Worm (Caenorhabditis elegans) whole organism, L1 larva: ENCODE data around the gene ugt-56.

Experiments
- Y116A8C.19 ChIP-seq: sonication (generic microtip); optimal IDR thresholded peaks from 2 replicates; lab custom pipeline; 2016; ENCODE audit warnings: missing compliant biosample characterization, missing genetic modification characterization, borderline replicate concordance
- aha-1 ChIP-seq: fragments of 150-350 bp; optimal IDR thresholded peaks from 2 replicates; lab custom pipeline; 2014; ENCODE audit warnings: missing biosample characterization, missing genetic modification characterization
- aly-2 ChIP-seq: fragments of 150-350 bp; optimal IDR thresholded peaks from 2 replicates; lab custom pipeline; 2014; ENCODE audit warnings: missing biosample characterization, missing genetic modification characterization
- blmp-1 ChIP-seq: fragments of 150-350 bp; optimal IDR thresholded peaks from 2 replicates; lab custom pipeline; 2014; ENCODE audit warnings: missing biosample characterization, missing genetic modification characterization
- ceh-63 ChIP-seq: fragments of 200-800 bp; sonication (Bioruptor generic); optimal IDR thresholded peaks from 2 replicates; lab custom pipeline; 2018; ENCODE audit warnings: mild to moderate bottlenecking, missing genetic modification characterization, missing compliant biosample characterization
- ceh-8 ChIP-seq: fragments of 200-800 bp; sonication (Bioruptor generic); optimal IDR thresholded peaks from 2 replicates; lab custom pipeline; 2018; ENCODE audit warnings: mild to moderate bottlenecking, missing genetic modification characterization, moderate library complexity, missing compliant biosample characterization
- ceh-90 ChIP-seq: sonication (generic microtip); optimal IDR thresholded peaks from 2 replicates; lab custom pipeline; 2016; ENCODE audit warnings: missing genetic modification characterization, missing compliant biosample characterization
- dsc-1 ChIP-seq: sonication (generic microtip); optimal IDR thresholded peaks from 2 replicates; lab custom pipeline; 2016; ENCODE audit warnings: mild to moderate bottlenecking, missing genetic modification characterization, missing compliant biosample characterization
- efl-1 ChIP-seq, 4 experiments: fragments of 150-350 bp; optimal IDR thresholded peaks in 3 of 4; peaks in 1 of 4; 1 replicate in 1 of 4; 2 replicates in 3 of 4; lab custom pipeline; 2014; ENCODE audit warnings: missing biosample characterization in 2 of 4, missing genetic modification characterization in 2 of 4, missing genetic modification reagents in 2 of 4
- egl-13 ChIP-seq: sonication (generic microtip); optimal IDR thresholded peaks from 2 replicates; lab custom pipeline; 2016; ENCODE audit warnings: missing genotype, missing genetic modification reagents, missing genetic modification characterization, missing compliant biosample characterization
- egl-27 ChIP-seq, 2 experiments: fragments of 150-350 bp in 1 of 2; sonication (generic microtip); optimal IDR thresholded peaks; 3 replicates each; lab custom pipeline; 2017 to 2018; ENCODE audit warnings: missing biosample characterization in 2 of 2, missing genetic modification characterization in 2 of 2, missing genetic modification reagents in 2 of 2
- ets-5 ChIP-seq: fragments of 200-800 bp; sonication (Bioruptor generic); IDR thresholded peaks from 2 replicates; pipeline ENCODE4 v1.3.6; 2022; ENCODE audit warnings: missing genetic modification characterization, missing compliant biosample characterization
- fos-1 ChIP-seq: fragments of 150-350 bp; optimal IDR thresholded peaks from 2 replicates; lab custom pipeline; 2014; ENCODE audit warnings: missing biosample characterization, missing genetic modification characterization
- grh-1 ChIP-seq: fragments of 200-800 bp; sonication (Bioruptor generic); IDR thresholded peaks from 2 replicates; pipeline ENCODE4 v1.3.6; 2022; ENCODE audit warnings: missing genetic modification reagents, missing genetic modification characterization, missing compliant biosample characterization
- hlh-4 ChIP-seq: sonication (generic microtip); optimal IDR thresholded peaks from 2 replicates; lab custom pipeline; 2016; ENCODE audit warnings: mild to moderate bottlenecking, missing genetic modification characterization, missing compliant biosample characterization
- hpl-2 ChIP-seq: fragments of 150-350 bp; optimal IDR thresholded peaks from 2 replicates; lab custom pipeline; 2014; ENCODE audit warnings: missing biosample characterization, missing genetic modification reagents, missing genetic modification characterization
- jun-1 ChIP-seq: fragments of 150-350 bp; optimal IDR thresholded peaks from 2 replicates; lab custom pipeline; 2014; ENCODE audit warnings: missing biosample characterization, missing genetic modification reagents, missing genetic modification characterization
- lin-14 ChIP-seq: fragments of 200-800 bp; sonication (Bioruptor generic); optimal IDR thresholded peaks from 2 replicates; lab custom pipeline; 2018; ENCODE audit warnings: mild to moderate bottlenecking, missing genetic modification characterization, moderate library complexity, missing compliant biosample characterization
- lin-15B ChIP-seq: fragments of 150-350 bp; sonication (generic microtip); optimal IDR thresholded peaks from 3 replicates; lab custom pipeline; 2014; ENCODE audit warnings: missing biosample characterization, missing genetic modification characterization
- lir-3 ChIP-seq: sonication (generic microtip); optimal IDR thresholded peaks from 2 replicates; lab custom pipeline; 2016; ENCODE audit warnings: mild to moderate bottlenecking, missing genetic modification characterization, moderate library complexity, missing compliant biosample characterization; ENCODE audit not compliant: poor library complexity
- lsy-2 ChIP-seq, 2 experiments: fragments of 150-350 bp; optimal IDR thresholded peaks; 2 replicates each; lab custom pipeline; 2014; ENCODE audit warnings: missing biosample characterization in 2 of 2, missing genetic modification characterization in 2 of 2
- mdl-1 ChIP-seq, 2 experiments: fragments of 150-350 bp; optimal IDR thresholded peaks; 2 replicates each; lab custom pipeline; 2014 to 2017; ENCODE audit warnings: missing biosample characterization in 2 of 2, missing genetic modification characterization in 2 of 2, inconsistent platforms in 1 of 2
- mef-2 ChIP-seq: fragments of 150-350 bp; optimal IDR thresholded peaks from 2 replicates; lab custom pipeline; 2014; ENCODE audit warnings: missing biosample characterization, missing genetic modification characterization
- nhr-11 ChIP-seq: fragments of 150-350 bp; optimal IDR thresholded peaks from 2 replicates; lab custom pipeline; 2014; ENCODE audit warnings: missing biosample characterization, missing genetic modification characterization
- nhr-12 ChIP-seq: sonication (generic microtip); optimal IDR thresholded peaks from 2 replicates; lab custom pipeline; 2017; ENCODE audit warnings: missing biosample characterization, missing genetic modification characterization
- nhr-237 ChIP-seq: fragments of 150-350 bp; optimal IDR thresholded peaks from 2 replicates; lab custom pipeline; 2014; ENCODE audit warnings: missing biosample characterization, missing genetic modification characterization
- nhr-77 ChIP-seq: fragments of 150-350 bp; optimal IDR thresholded peaks from 2 replicates; lab custom pipeline; 2014; ENCODE audit warnings: missing biosample characterization, missing genetic modification characterization
- nhr-85 ChIP-seq: sonication (generic microtip); peaks from one replicate; lab custom pipeline; 2016; ENCODE audit warnings: missing genetic modification characterization, inconsistent platforms, missing compliant biosample characterization
- snpc-4 ChIP-seq: fragments of 150-350 bp; optimal IDR thresholded peaks from 2 replicates; lab custom pipeline; 2014; ENCODE audit warnings: missing biosample characterization, missing genetic modification characterization
- sup-37 ChIP-seq: fragments of 200-800 bp; sonication (Bioruptor generic); optimal IDR thresholded peaks from 2 replicates; lab custom pipeline; 2018; ENCODE audit warnings: mild to moderate bottlenecking, missing genetic modification characterization, missing compliant biosample characterization
- tlp-1 ChIP-seq: fragments of 150-350 bp; optimal IDR thresholded peaks from 2 replicates; lab custom pipeline; 2014; ENCODE audit warnings: missing biosample characterization, missing genetic modification characterization
- unc-130 ChIP-seq: fragments of 150-350 bp; optimal IDR thresholded peaks from 2 replicates; lab custom pipeline; 2017; ENCODE audit warnings: missing biosample characterization, missing genetic modification characterization, inconsistent platforms
- unc-62 ChIP-seq: fragments of 150-350 bp; optimal IDR thresholded peaks from 2 replicates; lab custom pipeline; 2014; ENCODE audit warnings: missing biosample characterization, missing genetic modification reagents, missing genetic modification characterization
- vab-15 ChIP-seq: sonication (generic microtip); optimal IDR thresholded peaks from 2 replicates; lab custom pipeline; 2017; ENCODE audit warnings: missing genotype, mild to moderate bottlenecking, missing genetic modification characterization, missing compliant biosample characterization
- xbp-1 ChIP-seq: sonication (generic microtip); optimal IDR thresholded peaks from 2 replicates; lab custom pipeline; 2016; ENCODE audit warnings: missing genetic modification characterization, missing compliant biosample characterization
- zip-4 ChIP-seq: fragments of 200-800 bp; sonication (Bioruptor generic); optimal IDR thresholded peaks from 2 replicates; lab custom pipeline; 2018; ENCODE audit warnings: mild to moderate bottlenecking, missing genetic modification characterization, moderate library complexity, missing compliant biosample characterization
- ztf-4 ChIP-seq: fragments of 150-350 bp; optimal IDR thresholded peaks from 2 replicates; lab custom pipeline; 2014; ENCODE audit warnings: missing biosample characterization, missing genetic modification characterization

ugt-56 gene

ce11 chrV:12303453-12304077 is 44.8 kb downstream of the ugt-56 start (continued):
- TF ChIP-seq fos-1 (tag; lab: Kevin White, UChicago) (peak; percentile 68), nhr-77 (tag; lab: Kevin White, UChicago) (peak; percentile 79), ets-5 (GFP tag; lab: Robert Waterston, UW) (no peak), lin-15B (tag; lab: Kevin White, UChicago) (peak; percentile 15), blmp-1 (no peak), ceh-90 (tag; lab: Kevin White, UChicago) (peak; percentile 23), dsc-1 (tag; lab: Kevin White, UChicago) (peak; percentile 91), unc-130 (tag; lab: Kevin White, UChicago) (peak; percentile 65), hlh-4 (no peak), hpl-2 (GFP tag; lab: Kevin White, UChicago) (peak; percentile 26), ceh-63 (GFP tag; lab: Kevin White, UChicago) (peak; percentile 64), nhr-12 (tag; lab: Kevin White, UChicago) (no peak), nhr-85 (peak; percentile 93), xbp-1 (tag; lab: Kevin White, UChicago) (peak; percentile 72), snpc-4 (peak; percentile 57), zip-4 (peak; percentile 73), ztf-4 (tag; lab: Kevin White, UChicago) (peak; percentile 84), egl-13 (tag; lab: Kevin White, UChicago) (peak; percentile 81), ceh-8 (GFP tag; lab: Kevin White, UChicago) (peak; percentile 60), egl-27 (tag; optimal IDR thresholded peaks at IDR 0.05; lab: Kevin White, UChicago) (no peak), tlp-1 (tag; lab: Kevin White, UChicago) (no peak), grh-1 (GFP tag; lab: Robert Waterston, UW) (peak; percentile 74), lin-14 (peak; percentile 76), lsy-2 (tag; optimal IDR thresholded peaks at IDR 0.05; lab: Kevin White, UChicago) (peak; percentile 73 to 77), sup-37 (GFP tag; lab: Kevin White, UChicago) (peak; percentile 69), unc-62 (GFP tag; lab: Kevin White, UChicago) (no peak), nhr-11 (tag; lab: Kevin White, UChicago) (peak; percentile 19), Y116A8C.19 (no peak), mdl-1 (tag; optimal IDR thresholded peaks at IDR 0.05; lab: Kevin White, UChicago) (peak in 1 of 2 experiments; percentile 72), nhr-237 (peak; percentile 39), vab-15 (peak; percentile 36), mef-2 (no peak), lir-3 (tag; lab: Kevin White, UChicago) (peak; percentile 10)

DNA sequence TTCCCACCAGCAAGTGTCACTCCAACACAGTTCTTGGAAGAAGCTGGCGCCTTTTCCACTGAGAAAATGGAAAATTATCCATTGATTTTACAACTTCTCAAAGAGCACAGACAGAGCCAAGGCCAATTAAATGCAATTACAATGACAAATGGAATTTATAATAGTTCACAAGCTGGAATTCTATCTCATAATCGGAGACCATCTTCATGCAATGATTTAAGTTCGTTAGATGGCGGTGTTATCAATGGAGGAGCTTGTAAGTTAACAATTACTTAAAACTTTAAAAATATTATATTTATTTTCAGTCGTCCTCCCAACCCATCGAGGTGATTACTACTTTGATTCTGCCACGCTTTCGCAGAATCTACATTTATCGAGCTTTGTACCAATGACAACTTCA is 46.9 kb downstream of the ugt-56 start:
- no peak for TF ChIP-seq efl-1 (optimal IDR thresholded peaks at IDR 0.05; lab: Kevin White, UChicago)
- TF ChIP-seq efl-1 (GFP tag; optimal IDR thresholded peaks at IDR 0.05 in 1 of 2; lab: Kevin White, UChicago) = peak in 1 of 2 experiments; percentile 94
- no peak for TF ChIP-seq aha-1

ce11 chrV:12307011-12307540 is 48.3 kb downstream of the ugt-56 start, which contains the start of gene srg-45:
TSS of gene srg-45 (plus strand) at chrV:12307490.
- peak in 1 of 2 experiments; percentile 15 for TF ChIP-seq lsy-2 (tag; optimal IDR thresholded peaks at IDR 0.05; lab: Kevin White, UChicago)
- peak; percentile 69 for TF ChIP-seq aly-2 (tag; lab: Kevin White, UChicago)
- TF ChIP-seq ceh-90 (tag; lab: Kevin White, UChicago) = no peak
- TF ChIP-seq jun-1 (tag; lab: Kevin White, UChicago) = no peak
- TF ChIP-seq, all 84 proteins: peak for 2
